Fruit fly (Drosophila melanogaster) whole organism, pupa: ENCODE data around the gene Cdc7.

Experiments
- CG10348 ChIP-seq: fragments of 200-800 bp; sonication (Bioruptor generic); IDR thresholded peaks from 2 replicates; pipeline ENCODE4 v1.3.6; 2022; ENCODE audit warnings: missing biosample characterization, missing genetic modification characterization
- CG12605 ChIP-seq: fragments of 200-800 bp; sonication (Bioruptor generic); IDR thresholded peaks from 2 replicates; pipeline ENCODE4 v1.3.6; 2022; ENCODE audit warnings: missing biosample characterization, missing genetic modification characterization
- CG13204 ChIP-seq: fragments of 200-800 bp; sonication (Bioruptor generic); optimal IDR thresholded peaks from 2 replicates; lab custom pipeline; 2018; ENCODE audit warnings: missing biosample characterization, mild to moderate bottlenecking, missing genetic modification characterization, moderate library complexity
- CG14655 ChIP-seq: fragments of 200-800 bp; sonication (Bioruptor generic); optimal IDR thresholded peaks from 3 replicates; lab custom pipeline; 2017; ENCODE audit warnings: mild to moderate bottlenecking, missing biosample characterization, missing genetic modification reagents, missing genetic modification characterization
- CG15710 ChIP-seq: fragments of 200-800 bp; sonication (Bioruptor generic); optimal IDR thresholded peaks from 2 replicates; lab custom pipeline; 2018; ENCODE audit warnings: missing biosample characterization, mild to moderate bottlenecking, missing genetic modification characterization, moderate library complexity
- CG17806 ChIP-seq: fragments of 200-800 bp; sonication (Bioruptor generic); optimal IDR thresholded peaks from 2 replicates; lab custom pipeline; 2018; ENCODE audit warnings: missing biosample characterization, mild to moderate bottlenecking, missing genetic modification characterization, moderate library complexity
- CG32121 ChIP-seq: fragments of 200-800 bp; sonication (Bioruptor generic); IDR thresholded peaks from 2 replicates; pipeline ENCODE4 v1.3.6; 2022; ENCODE audit warnings: missing biosample characterization, missing genetic modification characterization
- CG34367 ChIP-seq: fragments of 200-800 bp; sonication (Bioruptor generic); optimal IDR thresholded peaks from 2 replicates; lab custom pipeline; 2018; ENCODE audit warnings: missing biosample characterization, mild to moderate bottlenecking, missing genetic modification characterization
- CG4496 ChIP-seq: fragments of 200-800 bp; sonication (Bioruptor generic); IDR thresholded peaks from 3 replicates; pipeline ENCODE4 v1.3.6; 2022; ENCODE audit warnings: missing biosample characterization, missing genetic modification characterization
- CG8159 ChIP-seq: fragments of 200-800 bp; sonication (Bioruptor generic); optimal IDR thresholded peaks from 3 replicates; lab custom pipeline; 2018; ENCODE audit warnings: missing biosample characterization, mild to moderate bottlenecking, missing genetic modification characterization, moderate library complexity
- CG8301 ChIP-seq: fragments of 200-800 bp; sonication (Bioruptor generic); optimal IDR thresholded peaks from 2 replicates; lab custom pipeline; 2018; ENCODE audit warnings: missing biosample characterization, mild to moderate bottlenecking, missing genetic modification characterization
- CG9948 ChIP-seq: fragments of 200-800 bp; sonication (Bioruptor generic); optimal IDR thresholded peaks from 2 replicates; lab custom pipeline; 2018; ENCODE audit warnings: missing biosample characterization, mild to moderate bottlenecking, missing genetic modification characterization, moderate library complexity
- D1 ChIP-seq: fragments of 200-800 bp; sonication (Bioruptor generic); optimal IDR thresholded peaks from 2 replicates; lab custom pipeline; 2018; ENCODE audit warnings: missing biosample characterization, mild to moderate bottlenecking, missing genetic modification characterization, moderate library complexity
- EcR ChIP-seq: fragments of 200-800 bp; sonication (Bioruptor generic); optimal IDR thresholded peaks from 3 replicates; lab custom pipeline; 2019; ENCODE audit warnings: missing biosample characterization, missing genetic modification characterization, mild to moderate bottlenecking, moderate library complexity, missing genetic modification reagents
- Ets98B ChIP-seq: fragments of 200-800 bp; sonication (Bioruptor generic); IDR thresholded peaks from 2 replicates; pipeline ENCODE4 v1.3.6; 2022; ENCODE audit warnings: missing biosample characterization, missing genetic modification characterization
- Pif1A ChIP-seq: fragments of 200-800 bp; sonication (Bioruptor generic); optimal IDR thresholded peaks from 3 replicates; lab custom pipeline; 2016; ENCODE audit warnings: missing biosample characterization, missing genetic modification characterization
- Pif1B ChIP-seq: fragments of 200-800 bp; sonication (Bioruptor generic); optimal IDR thresholded peaks from 3 replicates; lab custom pipeline; 2016; ENCODE audit warnings: missing biosample characterization, missing genetic modification characterization
- Snoo ChIP-seq: fragments of 200-800 bp; sonication (Bioruptor generic); optimal IDR thresholded peaks from 3 replicates; lab custom pipeline; 2017; ENCODE audit warnings: missing biosample characterization, mild to moderate bottlenecking, missing genetic modification characterization, inconsistent platforms
- fd96Ca ChIP-seq: fragments of 200-800 bp; sonication (Bioruptor generic); IDR thresholded peaks from 3 replicates; pipeline ENCODE4 v1.3.6; 2022; ENCODE audit warnings: missing biosample characterization, missing genetic modification characterization
- gl ChIP-seq: fragments of 200-800 bp; sonication (Bioruptor generic); optimal IDR thresholded peaks from 2 replicates; lab custom pipeline; 2018; ENCODE audit warnings: missing biosample characterization, mild to moderate bottlenecking, missing genetic modification characterization
- rn ChIP-seq: fragments of 200-800 bp; sonication (Bioruptor generic); IDR thresholded peaks from 2 replicates; pipeline ENCODE4 v1.3.6; 2022; ENCODE audit warnings: missing biosample characterization, missing genetic modification characterization

Cdc7 gene

DNA sequence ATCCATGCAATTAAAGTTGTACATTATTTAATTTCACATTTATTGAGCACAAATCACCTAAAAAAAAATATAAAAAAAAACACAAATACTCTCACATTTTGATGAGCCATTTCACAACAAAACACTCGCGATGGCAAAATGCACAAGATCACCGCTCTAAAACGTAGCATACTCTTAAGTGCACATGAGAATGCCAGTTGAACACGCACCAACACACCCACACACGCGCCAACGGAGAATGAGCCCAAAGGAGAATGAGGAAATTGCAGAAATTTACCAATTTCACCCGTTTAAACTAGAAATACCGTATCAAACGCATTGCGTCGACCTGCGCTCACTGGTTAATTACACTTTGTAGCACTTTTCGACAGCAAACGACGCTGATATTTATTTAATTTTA lies 5.6 kb downstream of the Cdc7 start:
- peak; percentile 20; the same call in 1 of the 2 replicates for TF ChIP-seq CG32121
- no peak for TF ChIP-seq CG4496 (GFP tag; lab: Robert Waterston, UW)

DNA sequence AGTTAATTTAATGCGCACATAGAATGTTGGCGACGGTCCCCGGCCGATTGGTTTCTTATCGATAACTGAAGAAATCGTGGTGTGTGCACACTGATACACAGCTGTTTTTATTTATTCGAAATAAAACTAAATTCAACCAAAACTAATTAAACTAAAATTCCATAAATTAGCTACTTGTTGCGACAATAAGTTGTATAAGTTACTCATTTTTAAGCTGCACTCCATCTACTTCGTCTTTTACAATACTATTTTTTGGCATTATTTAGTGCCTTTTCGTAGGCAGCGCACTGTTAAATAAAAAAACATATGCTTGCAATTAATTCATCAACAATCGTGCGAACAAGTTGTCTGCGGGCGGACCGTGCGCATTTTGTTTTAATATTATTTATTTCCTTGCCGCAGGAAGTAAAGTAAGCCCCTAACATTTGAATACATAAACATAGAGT lies 7.1 kb downstream of the Cdc7 start, which contains the start of the genes CG3224 and Ctr1A:
TSS of gene CG3224 (minus strand) at position 71 of the 446 bp plus-strand sequence.
TSS of gene Ctr1A (plus strand) at position 256 of the 446 bp plus-strand sequence.
- TF ChIP-seq CG15710 (no peak), CG32121 (no peak), CG9948 (no peak), gl (no peak), EcR (GFP tag; lab: Kevin White, UChicago) (no peak), CG8301 (tag; lab: Kevin White, UChicago) (no peak), Pif1B (GFP tag; lab: Kevin White, UChicago) (no peak), rn (GFP tag; lab: Robert Waterston, UW) (no peak), CG8159 (tag; lab: Kevin White, UChicago) (no peak)

DNA sequence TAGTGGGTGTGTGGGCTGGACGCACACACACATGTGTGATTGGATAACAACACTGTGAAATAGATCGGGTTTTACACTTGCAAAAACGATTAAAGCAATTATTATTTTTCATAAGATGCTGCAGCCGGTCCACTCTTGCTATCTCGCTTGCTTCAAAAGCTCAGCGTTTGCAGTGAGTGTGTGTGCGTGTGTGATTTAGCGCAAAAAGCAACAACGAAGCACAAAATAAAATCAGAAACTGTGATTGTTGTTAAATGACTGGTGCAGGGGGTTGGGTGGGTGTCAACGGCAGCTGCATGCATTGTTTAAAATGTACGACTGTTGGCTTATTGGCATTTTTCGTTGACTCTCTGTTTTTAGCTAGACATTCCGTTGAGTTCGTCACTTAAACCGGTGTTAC lies 7.5 kb downstream of the Cdc7 start:
- TF ChIP-seq fd96Ca (GFP tag; lab: Robert Waterston, UW) (peak; percentile 57; the same call in 2 of the 3 replicates), EcR (GFP tag; lab: Kevin White, UChicago) (no peak), CG34367 (tag; lab: Kevin White, UChicago) (no peak), CG32121 (0 out of 2 replicates have a peak, but pooled peaks have one; percentile 23), CG12605 (GFP tag; lab: Robert Waterston, UW) (no peak), CG4496 (GFP tag; lab: Robert Waterston, UW) (0 out of 3 replicates have a peak, but pooled peaks have one; percentile 17), gl (no peak), CG8159 (tag; lab: Kevin White, UChicago) (peak; percentile 24), CG14655 (GFP tag; lab: Kevin White, UChicago) (peak; percentile 2)

DNA sequence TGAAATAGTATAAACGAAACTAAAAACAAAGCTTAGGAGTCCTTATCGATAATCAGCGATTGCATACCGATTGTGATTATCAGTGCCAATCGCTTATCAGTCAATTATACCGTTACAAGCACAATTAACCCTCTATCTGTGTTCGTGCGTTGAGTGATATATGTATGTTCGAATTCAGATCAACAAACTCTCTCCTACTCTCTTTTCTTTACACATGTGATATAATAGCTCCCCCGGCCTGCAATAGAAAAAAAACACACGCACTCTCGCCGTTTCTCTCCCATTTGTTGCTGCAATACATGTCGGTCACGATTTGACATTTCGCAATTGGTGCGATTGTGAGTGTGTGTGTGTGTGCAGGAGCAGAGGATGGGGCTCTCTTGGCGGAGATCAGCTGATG lies 8.0 kb downstream of the Cdc7 start:
- TF ChIP-seq EcR (GFP tag; lab: Kevin White, UChicago) = peak; percentile 83
- no peak for TF ChIP-seq CG4496 (GFP tag; lab: Robert Waterston, UW)

DNA sequence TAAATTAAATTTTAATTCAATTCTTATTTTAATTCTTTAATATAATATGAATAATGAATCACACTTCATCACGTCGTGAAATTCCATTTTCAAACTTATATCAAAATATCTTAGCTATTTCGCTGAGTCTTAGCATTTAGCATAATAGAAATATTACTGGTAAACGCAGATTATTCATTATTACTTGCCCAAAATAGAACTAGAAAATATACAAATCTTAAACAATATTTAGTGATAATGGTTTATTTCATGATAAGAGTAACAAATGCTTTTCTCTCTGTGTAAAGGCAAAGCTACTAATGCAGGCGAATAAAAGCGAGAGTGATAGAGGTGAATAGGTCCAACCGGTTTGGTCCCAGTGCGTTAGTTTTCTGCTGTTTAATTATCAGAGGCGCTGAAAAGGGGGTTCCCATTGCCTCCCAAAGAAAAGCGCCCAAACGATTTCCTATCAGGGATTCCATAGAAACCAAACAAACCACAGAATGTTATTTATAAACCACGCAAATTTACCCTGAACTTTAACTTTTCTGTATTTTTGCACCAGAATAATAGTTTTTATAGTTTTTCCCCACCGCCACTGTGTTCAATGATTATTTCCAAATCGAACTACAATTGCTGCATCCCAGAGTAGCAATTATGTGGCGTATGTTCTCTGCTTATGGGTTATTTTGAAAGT lies 8.7 kb downstream of the Cdc7 start:
- no peak for TF ChIP-seq Pif1A (GFP tag; lab: Kevin White, UChicago)
- TF ChIP-seq gl = no peak
- TF ChIP-seq CG15710 = no peak
- TF ChIP-seq CG13204 (GFP tag; lab: Kevin White, UChicago) = no peak
- TF ChIP-seq CG8159 (tag; lab: Kevin White, UChicago) = no peak
- TF ChIP-seq CG10348 (GFP tag; lab: Robert Waterston, UW) = no peak
- no peak for TF ChIP-seq rn (GFP tag; lab: Robert Waterston, UW)
- TF ChIP-seq CG8301 (tag; lab: Kevin White, UChicago) = peak; percentile 39
- no peak for TF ChIP-seq CG34367 (tag; lab: Kevin White, UChicago)
- TF ChIP-seq CG9948 = peak; percentile 23
- TF ChIP-seq fd96Ca (GFP tag; lab: Robert Waterston, UW) = peak; percentile 88
- no peak for TF ChIP-seq CG17806 (tag; lab: Kevin White, UChicago)
- TF ChIP-seq CG14655 (GFP tag; lab: Kevin White, UChicago) = peak; percentile 79
- no peak for TF ChIP-seq EcR (GFP tag; lab: Kevin White, UChicago)
- peak; percentile 2 for TF ChIP-seq Pif1B (GFP tag; lab: Kevin White, UChicago)
- peak; percentile 64 for TF ChIP-seq CG32121
- TF ChIP-seq CG4496 (GFP tag; lab: Robert Waterston, UW) = peak; percentile 67
- TF ChIP-seq Ets98B = peak; percentile 69
- TF ChIP-seq Snoo (tag; lab: Kevin White, UChicago) = no peak
- no peak; the same call in none of the 2 replicates for TF ChIP-seq CG12605 (GFP tag; lab: Robert Waterston, UW)
- no peak for TF ChIP-seq D1 (tag; lab: Kevin White, UChicago)

DNA sequence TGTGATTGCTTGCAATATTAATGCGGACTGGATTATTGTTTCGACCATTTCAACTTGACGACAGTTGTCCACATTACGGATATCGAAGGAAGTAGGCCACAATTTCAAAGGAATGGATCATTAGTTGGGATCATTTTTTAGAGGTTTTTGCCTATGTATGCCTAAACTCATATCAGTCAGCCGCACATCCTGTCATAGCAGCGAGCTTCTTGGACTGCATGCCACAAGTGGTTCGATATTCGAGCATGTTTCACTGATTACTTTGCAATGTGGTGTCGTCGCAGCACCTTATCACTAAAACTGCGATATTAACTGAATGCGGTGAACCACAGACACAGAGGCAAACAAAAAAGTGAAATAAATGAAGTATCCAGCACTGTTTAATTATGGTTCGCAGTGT lies 9.6 kb downstream of the Cdc7 start:
- TF ChIP-seq CG34367 (tag; lab: Kevin White, UChicago) (no peak), D1 (tag; lab: Kevin White, UChicago) (no peak), CG12605 (GFP tag; lab: Robert Waterston, UW) (no peak), Ets98B (no peak), EcR (GFP tag; lab: Kevin White, UChicago) (no peak)
